Fruit fly (Drosophila melanogaster) whole organism, adult: ENCODE measurements around the gene PH4alphaEFB.

Experiments
- CG11617 ChIP-seq: fragments of 200-800 bp; sonication (Bioruptor generic); optimal IDR thresholded peaks from 2 replicates; lab custom pipeline; 2017; ENCODE audit warnings: mild to moderate bottlenecking, missing biosample characterization, missing genetic modification reagents, missing genetic modification characterization
- CG12768 ChIP-seq: fragments of 200-800 bp; sonication (Bioruptor generic); optimal IDR thresholded peaks from 2 replicates; lab custom pipeline; 2017; ENCODE audit warnings: missing biosample characterization, missing genetic modification characterization, mild to moderate bottlenecking, moderate library complexity, missing genetic modification reagents
- CG14711 ChIP-seq: fragments of 200-800 bp; sonication (Bioruptor generic); optimal IDR thresholded peaks from 2 replicates; lab custom pipeline; 2018; ENCODE audit warnings: missing biosample characterization, mild to moderate bottlenecking, missing genetic modification characterization, moderate library complexity
- CG1620 ChIP-seq: fragments of 200-800 bp; sonication (Bioruptor generic); optimal IDR thresholded peaks from 2 replicates; lab custom pipeline; 2016; ENCODE audit warnings: missing biosample characterization, missing genetic modification characterization
- CG33017 ChIP-seq: fragments of 200-800 bp; sonication (Bioruptor generic); optimal IDR thresholded peaks from 2 replicates; lab custom pipeline; 2018; ENCODE audit warnings: missing biosample characterization, mild to moderate bottlenecking, missing genetic modification characterization, moderate library complexity
- CG5204 ChIP-seq: fragments of 200-800 bp; sonication (Bioruptor generic); optimal IDR thresholded peaks from 2 replicates; lab custom pipeline; 2016; ENCODE audit warnings: missing biosample characterization, missing genetic modification characterization
- CG7045 ChIP-seq: fragments of 200-800 bp; sonication (Bioruptor generic); optimal IDR thresholded peaks from 2 replicates; lab custom pipeline; 2017; ENCODE audit warnings: missing biosample characterization, mild to moderate bottlenecking, missing genetic modification characterization
- CG7101 ChIP-seq: fragments of 200-800 bp; sonication (Bioruptor generic); optimal IDR thresholded peaks from 2 replicates; lab custom pipeline; 2018; ENCODE audit warnings: missing biosample characterization, mild to moderate bottlenecking, missing genetic modification characterization, moderate library complexity
- Clk ChIP-seq: fragments of 200-800 bp; sonication (Bioruptor generic); optimal IDR thresholded peaks from 2 replicates; lab custom pipeline; 2017; ENCODE audit warnings: missing biosample characterization, missing genetic modification characterization
- Crg-1 ChIP-seq: fragments of 200-800 bp; sonication (Bioruptor generic); optimal IDR thresholded peaks from 2 replicates; lab custom pipeline; 2016; ENCODE audit warnings: missing biosample characterization, missing genetic modification characterization
- Hr96 ChIP-seq: fragments of 200-800 bp; sonication (Bioruptor generic); optimal IDR thresholded peaks from 2 replicates; lab custom pipeline; 2016; ENCODE audit warnings: missing biosample characterization, missing genetic modification characterization
- Mnt ChIP-seq: fragments of 200-800 bp; sonication (Bioruptor generic); optimal IDR thresholded peaks from 2 replicates; lab custom pipeline; 2016; ENCODE audit warnings: missing biosample characterization, mild to moderate bottlenecking, missing genetic modification characterization
- bab1 ChIP-seq: fragments of 200-800 bp; sonication (Bioruptor generic); optimal IDR thresholded peaks from 3 replicates; lab custom pipeline; 2019; ENCODE audit warnings: missing biosample characterization, mild to moderate bottlenecking, missing genetic modification characterization, moderate library complexity
- cic ChIP-seq: fragments of 200-800 bp; sonication (Bioruptor generic); optimal IDR thresholded peaks from 2 replicates; lab custom pipeline; 2017; ENCODE audit warnings: missing biosample characterization, mild to moderate bottlenecking, missing genetic modification characterization, moderate library complexity
- cnc ChIP-seq, 2 experiments: fragments of >200 bp; optimal IDR thresholded peaks; 2 replicates each; lab custom pipeline; 2017
- kay ChIP-seq: fragments of 200-800 bp; sonication (Bioruptor generic); peaks from one replicate; lab custom pipeline; 2016; ENCODE audit warnings: missing biosample characterization, missing genetic modification characterization, borderline replicate concordance
- ovo ChIP-seq: fragments of 200-800 bp; sonication (Bioruptor generic); optimal IDR thresholded peaks from 2 replicates; lab custom pipeline; 2016; ENCODE audit warnings: missing biosample characterization, missing genetic modification characterization
- pad ChIP-seq: fragments of 200-800 bp; sonication (Bioruptor generic); optimal IDR thresholded peaks from 3 replicates; lab custom pipeline; 2017; ENCODE audit warnings: missing biosample characterization, missing genetic modification characterization, mild to moderate bottlenecking, moderate library complexity, missing genetic modification reagents
- tj ChIP-seq: fragments of 200-800 bp; sonication (Bioruptor generic); optimal IDR thresholded peaks from 3 replicates; lab custom pipeline; 2017; ENCODE audit warnings: missing biosample characterization, mild to moderate bottlenecking, missing genetic modification characterization, moderate library complexity
- toe ChIP-seq: fragments of 200-800 bp; sonication (Bioruptor generic); optimal IDR thresholded peaks from 2 replicates; lab custom pipeline; 2016; ENCODE audit warnings: missing biosample characterization, missing genetic modification characterization

Gene PH4alphaEFB

DNA sequence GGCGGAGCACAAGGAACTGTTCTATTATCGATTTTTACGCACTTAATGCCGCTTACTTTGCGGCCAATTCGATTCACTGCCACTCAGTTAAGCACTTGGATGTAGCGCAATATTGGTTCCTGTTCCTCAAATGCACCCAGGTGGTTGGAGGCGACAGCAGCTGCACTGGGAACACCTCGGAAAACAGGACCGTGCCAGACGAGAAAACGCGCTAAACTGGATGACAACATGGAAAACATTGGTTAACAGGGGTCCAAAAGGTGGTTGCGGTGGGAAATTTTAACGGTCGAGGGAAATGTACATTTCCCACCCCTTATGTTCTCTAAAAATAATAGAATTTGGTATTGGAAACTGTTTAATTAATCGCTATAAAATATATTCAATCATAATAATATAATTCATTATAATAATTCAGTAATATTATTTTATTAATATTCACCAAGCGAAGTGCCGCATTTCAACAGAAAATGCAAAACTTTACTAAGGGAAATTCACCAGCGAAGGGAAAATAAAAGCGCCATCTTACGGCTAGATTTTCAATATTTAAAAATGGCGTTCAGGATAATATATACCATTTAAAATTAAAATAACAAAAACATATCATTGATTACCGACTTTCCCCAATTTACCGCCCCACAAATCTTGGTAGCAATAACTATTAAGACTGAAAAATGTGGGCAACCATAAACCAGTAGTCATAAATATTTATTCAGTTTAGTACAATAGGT is 9.9 kb upstream of the PH4alphaEFB start, which contains the start of gene aralar1:
Gene aralar1, minus strand, starts transcription at position 51 of the 728 bp plus-strand sequence.
- TF ChIP-seq pad (GFP tag; lab: Kevin White, UChicago) = no peak
- TF ChIP-seq CG7101 (tag; lab: Kevin White, UChicago) = no peak
- no peak for TF ChIP-seq Mnt (GFP tag; lab: Kevin White, UChicago)
- TF ChIP-seq tj = no peak
- TF ChIP-seq CG1620 (GFP tag; lab: Kevin White, UChicago) = no peak
- no peak for TF ChIP-seq kay (GFP tag; lab: Kevin White, UChicago)
- TF ChIP-seq ovo (GFP tag; lab: Kevin White, UChicago) = no peak
- no peak for TF ChIP-seq cic (GFP tag; lab: Kevin White, UChicago)
- no peak for TF ChIP-seq CG11617 (GFP tag; lab: Kevin White, UChicago)
- no peak for TF ChIP-seq bab1
- TF ChIP-seq CG33017 = no peak
- TF ChIP-seq Clk (GFP tag; lab: Kevin White, UChicago) = no peak
- TF ChIP-seq toe (GFP tag; lab: Kevin White, UChicago) = no peak
- TF ChIP-seq Hr96 (GFP tag; lab: Kevin White, UChicago) = no peak
- TF ChIP-seq CG12768 = no peak
- TF ChIP-seq CG5204 (GFP tag; lab: Kevin White, UChicago) = no peak
- no peak for TF ChIP-seq Crg-1 (GFP tag; lab: Kevin White, UChicago)
- TF ChIP-seq CG14711 (tag; lab: Kevin White, UChicago) = no peak
- TF ChIP-seq cnc (optimal IDR thresholded peaks at IDR 0.05; lab: Kevin White, UChicago) = no peak
- no peak for TF ChIP-seq CG7045 (GFP tag; lab: Kevin White, UChicago)

DNA sequence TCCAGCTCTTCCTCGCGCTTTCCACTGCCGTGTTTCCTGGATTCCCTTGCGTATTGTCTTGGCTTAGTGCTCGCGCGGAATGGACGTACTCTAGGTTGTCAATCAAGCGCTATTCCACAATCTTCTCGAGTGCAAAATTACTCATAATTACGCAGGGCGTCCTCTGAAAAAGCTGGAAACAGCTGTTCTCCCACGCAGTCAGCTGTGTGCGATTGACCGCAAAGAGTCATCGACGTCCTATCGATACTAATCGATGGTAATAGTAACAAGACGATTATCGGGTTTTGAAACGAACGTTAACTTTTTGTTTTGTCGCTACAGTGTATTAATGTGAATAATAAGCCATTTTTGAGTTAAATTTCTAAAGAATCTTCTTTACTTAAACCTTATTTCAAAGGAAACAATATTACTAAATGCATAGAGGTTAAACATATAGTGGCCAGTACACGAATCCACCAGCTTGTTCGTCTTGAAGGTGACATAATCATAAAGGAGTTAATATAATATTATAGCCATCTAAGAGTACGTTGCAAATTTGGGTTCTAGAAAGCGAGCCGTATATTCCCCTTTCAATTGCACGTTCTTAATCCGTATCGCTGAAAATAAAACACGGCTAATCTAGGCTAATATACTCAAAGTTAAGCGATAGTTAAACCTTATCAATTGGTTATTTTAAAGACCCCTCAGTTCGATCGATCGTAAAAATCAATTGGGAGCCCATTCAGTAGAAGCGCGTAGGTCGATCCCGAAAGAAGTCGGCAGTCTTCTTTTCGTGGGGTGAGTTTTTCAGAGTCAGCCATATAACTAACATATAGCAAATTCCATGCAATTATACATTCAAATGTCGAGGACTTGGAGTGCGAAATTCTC is 6.5 kb upstream of the PH4alphaEFB start, which contains the start of the genes CG2224 and CDase:
Gene CG2224, minus strand, starts transcription at position 235 of the 870 bp plus-strand sequence.
Gene CDase, plus strand, starts transcription at position 456 of the 870 bp plus-strand sequence.
- TF ChIP-seq bab1 (peak; percentile 69), kay (GFP tag; lab: Kevin White, UChicago) (peak; percentile 94), cnc (optimal IDR thresholded peaks at IDR 0.05; lab: Kevin White, UChicago) (no peak)

DNA sequence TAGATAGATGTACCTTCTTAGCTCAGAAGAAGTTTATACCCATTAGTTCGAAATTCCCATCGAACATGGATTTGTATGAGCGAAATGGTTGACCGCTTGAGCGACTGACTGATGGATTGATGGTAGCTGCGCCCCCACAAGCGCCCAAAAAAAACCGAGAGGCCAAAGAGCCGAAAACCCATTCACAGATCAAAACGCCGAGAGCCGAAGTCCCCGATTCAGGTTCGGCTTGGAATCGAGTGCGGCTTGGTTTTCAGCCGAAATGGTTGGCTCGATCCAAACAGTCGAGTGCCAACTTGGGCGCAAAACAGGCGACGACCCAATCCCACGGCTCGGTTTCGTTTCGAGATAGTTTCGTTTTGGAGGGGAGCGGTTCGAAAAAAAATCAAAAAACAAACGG is 5.7 kb upstream of the PH4alphaEFB start:
- TF ChIP-seq CG11617 (GFP tag; lab: Kevin White, UChicago) = no peak
- no peak for TF ChIP-seq toe (GFP tag; lab: Kevin White, UChicago)
- no peak for TF ChIP-seq CG14711 (tag; lab: Kevin White, UChicago)
- TF ChIP-seq cic (GFP tag; lab: Kevin White, UChicago) = no peak
- no peak for TF ChIP-seq CG12768
- TF ChIP-seq kay (GFP tag; lab: Kevin White, UChicago) = no peak

DNA sequence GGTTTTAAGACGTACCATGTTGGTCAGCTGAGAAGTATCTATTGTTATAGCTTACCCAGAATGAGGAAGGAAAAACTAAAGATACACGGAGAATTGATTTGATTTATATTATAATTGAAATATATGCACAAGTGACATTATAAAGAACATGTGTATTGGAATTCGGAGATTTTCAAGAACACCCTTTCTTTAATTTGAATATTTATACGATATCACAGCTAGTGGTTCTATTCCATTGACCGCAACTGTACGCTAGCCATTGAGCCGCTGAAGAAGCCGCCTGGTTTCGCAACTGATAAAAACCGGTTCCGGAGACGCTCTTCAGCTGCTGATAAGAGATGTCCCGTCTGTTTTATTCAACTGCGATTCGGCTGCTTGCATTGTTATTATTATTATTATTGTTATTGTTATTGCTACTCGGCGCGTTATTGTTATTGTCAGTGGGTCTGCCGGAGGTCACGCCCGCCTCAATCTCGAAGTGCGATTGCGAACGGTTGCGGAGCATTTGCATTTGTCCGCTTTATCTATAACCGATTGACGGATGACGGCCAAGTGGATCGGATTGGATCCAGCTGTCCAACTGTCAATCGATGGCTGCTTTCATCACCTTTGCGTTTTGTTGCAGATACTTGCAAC is 4.1 kb upstream of the PH4alphaEFB start:
- no peak for TF ChIP-seq kay (GFP tag; lab: Kevin White, UChicago)
- no peak for TF ChIP-seq Mnt (GFP tag; lab: Kevin White, UChicago)
- TF ChIP-seq tj = no peak
- no peak for TF ChIP-seq Hr96 (GFP tag; lab: Kevin White, UChicago)
- no peak for TF ChIP-seq CG7101 (tag; lab: Kevin White, UChicago)

DNA sequence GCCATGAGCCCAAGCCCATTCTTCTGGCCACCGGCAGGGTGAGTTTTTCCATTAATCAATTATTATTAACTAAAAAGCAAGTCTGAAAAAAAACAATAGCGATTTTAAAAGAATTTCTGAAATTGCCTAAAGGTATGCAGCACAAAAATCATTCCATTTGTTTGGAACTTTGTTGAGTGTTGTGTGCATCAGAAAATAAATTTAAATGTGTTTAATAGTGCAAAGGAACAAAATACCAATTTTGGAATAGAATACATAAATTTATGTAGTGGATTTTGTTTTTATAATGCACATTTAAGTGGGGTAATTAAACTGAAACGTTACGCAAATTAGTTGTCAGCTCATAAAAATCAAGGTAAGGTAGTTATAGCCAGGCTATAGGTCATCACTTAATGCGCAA is 1.6 kb upstream of the PH4alphaEFB start:
- no peak for TF ChIP-seq Hr96 (GFP tag; lab: Kevin White, UChicago)
- no peak for TF ChIP-seq ovo (GFP tag; lab: Kevin White, UChicago)
- TF ChIP-seq CG7045 (GFP tag; lab: Kevin White, UChicago) = no peak
- TF ChIP-seq CG1620 (GFP tag; lab: Kevin White, UChicago) = no peak
- TF ChIP-seq CG33017 = no peak
- no peak for TF ChIP-seq CG11617 (GFP tag; lab: Kevin White, UChicago)
- TF ChIP-seq bab1 = no peak
- TF ChIP-seq pad (GFP tag; lab: Kevin White, UChicago) = no peak
- TF ChIP-seq cic (GFP tag; lab: Kevin White, UChicago) = no peak
- TF ChIP-seq toe (GFP tag; lab: Kevin White, UChicago) = no peak
- TF ChIP-seq CG14711 (tag; lab: Kevin White, UChicago) = no peak
- TF ChIP-seq Mnt (GFP tag; lab: Kevin White, UChicago) = no peak
- TF ChIP-seq CG7101 (tag; lab: Kevin White, UChicago) = no peak
- no peak for TF ChIP-seq CG12768
- no peak for TF ChIP-seq cnc (optimal IDR thresholded peaks at IDR 0.05; lab: Kevin White, UChicago)
- TF ChIP-seq Clk (GFP tag; lab: Kevin White, UChicago) = no peak

DNA sequence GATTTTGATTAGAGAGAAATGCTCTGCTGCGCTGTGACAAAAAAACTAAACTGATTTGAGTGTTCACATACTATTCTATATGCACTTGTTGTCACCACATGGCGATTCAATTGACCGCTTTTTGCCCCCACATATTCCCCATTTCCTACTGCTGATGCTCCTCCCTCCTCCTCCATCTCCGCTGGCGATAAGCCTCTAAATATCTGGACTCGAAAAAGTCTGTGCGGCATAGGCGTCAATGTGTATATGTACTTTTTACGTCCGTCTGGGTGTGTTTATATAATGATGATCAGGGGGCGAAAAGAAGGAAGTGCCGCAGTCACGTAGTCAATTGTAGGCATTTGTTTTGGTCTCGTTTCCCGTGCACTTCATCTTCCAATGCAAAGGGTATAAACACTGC is 665 bp downstream of the PH4alphaEFB start:
- peak; percentile 76 for TF ChIP-seq cic (GFP tag; lab: Kevin White, UChicago)
- peak; percentile 14 for TF ChIP-seq Mnt (GFP tag; lab: Kevin White, UChicago)
- peak; percentile 54 for TF ChIP-seq CG12768
- no peak for TF ChIP-seq toe (GFP tag; lab: Kevin White, UChicago)
